Worm (Caenorhabditis elegans) whole organism, midembryonic: ENCODE data around the gene lips-2.

Experiments used
- T22C8.4 ChIP-seq: fragments of 200-800 bp; sonication (Bioruptor generic); IDR thresholded peaks from 2 replicates; pipeline ENCODE4 v1.3.6; 2022; ENCODE audit warnings: missing genetic modification characterization, missing compliant biosample characterization
- klf-2 ChIP-seq: fragments of 200-800 bp; sonication (Bioruptor generic); conservative IDR thresholded peaks from 2 replicates; pipeline ENCODE4 v1.3.6; 2022; ENCODE audit warnings: missing genetic modification reagents, missing genetic modification characterization, missing compliant biosample characterization
- ref-1 ChIP-seq: fragments of 200-800 bp; sonication (Bioruptor generic); conservative IDR thresholded peaks from 2 replicates; pipeline ENCODE4 v1.3.6; 2022; ENCODE audit warnings: missing genetic modification reagents, missing genetic modification characterization, missing compliant biosample characterization
- tab-1 ChIP-seq: fragments of 200-800 bp; sonication (Bioruptor generic); IDR thresholded peaks from 2 replicates; pipeline ENCODE4 v1.3.6; 2022; ENCODE audit warnings: missing genetic modification characterization, missing compliant biosample characterization
- ztf-23 ChIP-seq: fragments of 200-800 bp; sonication (Bioruptor generic); IDR thresholded peaks from 2 replicates; pipeline ENCODE4 v1.3.6; 2022; ENCODE audit warnings: missing genetic modification reagents, missing genetic modification characterization, missing compliant biosample characterization

- TF ChIP-seq ref-1 (GFP tag; lab: Robert Waterston, UW) (no peak), klf-2 (GFP tag; lab: Robert Waterston, UW) (no peak), tab-1 (GFP tag; lab: Robert Waterston, UW) (no peak), T22C8.4 (GFP tag; lab: Robert Waterston, UW) (no peak), ztf-23 (GFP tag; lab: Robert Waterston, UW) (no peak)
Observed at ce11 chrX:12294263-12294662, 8.7 kb downstream of the lips-2 start, which contains the start of gene W06D11.1.
